Worm (Caenorhabditis elegans) whole organism, L3 larva: Measurements from ENCODE around the gene fbxa-27.
"Not testable (repeated sequence)": the region's sequence is repeated elsewhere in the genome, so short reads cannot be mapped to it uniquely, and the experiment has no call there.

Source experiments
- ama-1 ChIP-seq: fragments of 150-350 bp; optimal IDR thresholded peaks from 2 replicates; lab custom pipeline; 2018
- lsy-12 ChIP-seq: sonication (generic microtip); optimal IDR thresholded peaks from 2 replicates; lab custom pipeline; 2016; ENCODE audit warnings: mild to moderate bottlenecking, missing genetic modification characterization, missing compliant biosample characterization
- mml-1 ChIP-seq: fragments of 150-350 bp; sonication (generic microtip); optimal IDR thresholded peaks from 3 replicates; lab custom pipeline; 2014; ENCODE audit warnings: missing biosample characterization, missing genetic modification characterization
- nhr-77 ChIP-seq: fragments of 150-350 bp; optimal IDR thresholded peaks from 2 replicates; lab custom pipeline; 2014; ENCODE audit warnings: missing biosample characterization, missing genetic modification characterization

ce11 chrIII:1375491-1375890 is 32.7 kb downstream of the fbxa-27 start, which contains the start of gene Y82E9BR.10:
- not testable (repeated sequence) for TF ChIP-seq mml-1 (tag; lab: Kevin White, UChicago); ama-1 (lab: Kevin White, UChicago); lsy-12 (tag; lab: Kevin White, UChicago); nhr-77 (tag; lab: Kevin White, UChicago)
